Fruit fly (Drosophila melanogaster): ENCODE data around the gene pn.
A peak's percentile ranks its signal among the peaks of the same experiment; 100 is the strongest.

pn gene

dm6 chrX:2199303-2199702 is 18.3 kb downstream of the pn start (continued):
- no peak for TF ChIP-seq Rx (GFP tag; IDR thresholded peaks at IDR 0.05)
- TF ChIP-seq corto (GFP tag; optimal IDR thresholded peaks at IDR 0.05) = no peak
- TF ChIP-seq mirr (GFP tag; optimal IDR thresholded peaks at IDR 0.05) = peak; percentile 16
- TF ChIP-seq Ptx1 (GFP tag; IDR thresholded peaks at IDR 0.05) = no peak
- TF ChIP-seq Trl (optimal IDR thresholded peaks at IDR 0.05) = no peak
- no peak for TF ChIP-seq Trl (GFP tag; optimal IDR thresholded peaks at IDR 0.05)
- TF ChIP-seq Lhr (GFP tag; optimal IDR thresholded peaks at IDR 0.05) = no peak
- no peak for TF ChIP-seq CG6689 (GFP tag; IDR thresholded peaks at IDR 0.05)
- TF ChIP-seq Hey (tag; optimal IDR thresholded peaks at IDR 0.05) = peak; percentile 62
- no peak for TF ChIP-seq CG3995 (GFP tag; optimal IDR thresholded peaks at IDR 0.05)
- no peak for TF ChIP-seq ase (GFP tag; IDR thresholded peaks at IDR 0.05)
- peak; percentile 33 for TF ChIP-seq gem (tag; optimal IDR thresholded peaks at IDR 0.05)
- TF ChIP-seq CG1647 (GFP tag; optimal IDR thresholded peaks at IDR 0.05) = no peak
- TF ChIP-seq tap (tag; optimal IDR thresholded peaks at IDR 0.05) = no peak
- peak; percentile 2 for TF ChIP-seq lab (GFP tag; optimal IDR thresholded peaks at IDR 0.05)
- no peak for TF ChIP-seq CG17328 (GFP tag; IDR thresholded peaks at IDR 0.05)
- TF ChIP-seq CG10543 (GFP tag; optimal IDR thresholded peaks at IDR 0.05) = peak; percentile 49
- TF ChIP-seq odd (GFP tag; optimal IDR thresholded peaks at IDR 0.05) = no peak
- TF ChIP-seq exex (tag; optimal IDR thresholded peaks at IDR 0.05) = peak; percentile 99
- TF ChIP-seq HmgZ (tag; optimal IDR thresholded peaks at IDR 0.05) = peak; percentile 8
- TF ChIP-seq CG3838 (GFP tag; optimal IDR thresholded peaks at IDR 0.05) = no peak
- no peak for TF ChIP-seq pum (GFP tag; optimal IDR thresholded peaks at IDR 0.05)
- no peak for TF ChIP-seq z (GFP tag; IDR thresholded peaks at IDR 0.05)
- no peak for TF ChIP-seq cwo (GFP tag; optimal IDR thresholded peaks at IDR 0.05)
- TF ChIP-seq Dll (GFP tag; IDR thresholded peaks at IDR 0.05; ENCODE audit: partially characterized antibody) = no peak
- no peak for TF ChIP-seq row (GFP tag; IDR thresholded peaks at IDR 0.05)
- no peak for TF ChIP-seq fd64A (GFP tag; optimal IDR thresholded peaks at IDR 0.05)
- no peak for TF ChIP-seq cad (GFP tag; optimal IDR thresholded peaks at IDR 0.05)
- no peak for TF ChIP-seq shn (GFP tag; optimal IDR thresholded peaks at IDR 0.05)
- TF ChIP-seq Tbp (GFP tag; optimal IDR thresholded peaks at IDR 0.05) = no peak
- TF ChIP-seq CG7963 (GFP tag; IDR thresholded peaks at IDR 0.05; ENCODE audit: partially characterized antibody) = no peak
- no peak for TF ChIP-seq chif (GFP tag; optimal IDR thresholded peaks at IDR 0.05)
- no peak for TF ChIP-seq CG6791 (GFP tag; IDR thresholded peaks at IDR 0.05; ENCODE audit: partially characterized antibody)
- no peak for TF ChIP-seq sens (GFP tag)
- no peak for TF ChIP-seq bsh (GFP tag; optimal IDR thresholded peaks at IDR 0.05)
- no peak for TF ChIP-seq CG15696 (tag; optimal IDR thresholded peaks at IDR 0.05)
- no peak for TF ChIP-seq sima (GFP tag; optimal IDR thresholded peaks at IDR 0.05)
- TF ChIP-seq jing (GFP tag; optimal IDR thresholded peaks at IDR 0.05) = no peak
- no peak for TF ChIP-seq CG6272 (GFP tag; IDR thresholded peaks at IDR 0.05)
- TF ChIP-seq mam (GFP tag; optimal IDR thresholded peaks at IDR 0.05) = no peak
- TF ChIP-seq sug (tag; optimal IDR thresholded peaks at IDR 0.05) = peak; percentile 93
- TF ChIP-seq Hand (GFP tag; optimal IDR thresholded peaks at IDR 0.05) = no peak
- peak; percentile 12 for TF ChIP-seq Med (GFP tag)
- no peak for TF ChIP-seq CG12219 (GFP tag; optimal IDR thresholded peaks at IDR 0.05)
- no peak for TF ChIP-seq NK7.1 (GFP tag; optimal IDR thresholded peaks at IDR 0.05)
- TF ChIP-seq sd (tag; optimal IDR thresholded peaks at IDR 0.05) = peak; percentile 85
- TF ChIP-seq CG1024 (GFP tag; IDR thresholded peaks at IDR 0.05) = no peak
- TF ChIP-seq Vsx1 (GFP tag; optimal IDR thresholded peaks at IDR 0.05) = peak; percentile 93
- TF ChIP-seq CG10147 (GFP tag; optimal IDR thresholded peaks at IDR 0.05) = no peak
- TF ChIP-seq CG6175 (GFP tag; IDR thresholded peaks at IDR 0.05) = no peak
- no peak for TF ChIP-seq CG3847 (GFP tag; IDR thresholded peaks at IDR 0.05)
- peak; percentile 90 for TF ChIP-seq CG34376 (GFP tag; optimal IDR thresholded peaks at IDR 0.05)
